Worm (Caenorhabditis elegans) whole organism, L3 larva: ENCODE data around the gene dsc-4.
A peak's percentile ranks its signal among the peaks of the same experiment; 100 is the strongest.

Source experiments
- R02D3.7 ChIP-seq: fragments of 150-350 bp; optimal IDR thresholded peaks from 2 replicates; lab custom pipeline; 2014; ENCODE audit warnings: missing biosample characterization, missing genetic modification characterization
- ZK546.5 ChIP-seq: sonication (generic microtip); optimal IDR thresholded peaks from 2 replicates; lab custom pipeline; 2017; ENCODE audit warnings: missing biosample characterization, missing genetic modification characterization
- ama-1 ChIP-seq: fragments of 150-350 bp; optimal IDR thresholded peaks from 2 replicates; lab custom pipeline; 2018
- ceh-28 ChIP-seq: fragments of 150-350 bp; optimal IDR thresholded peaks from 2 replicates; lab custom pipeline; 2014; ENCODE audit warnings: missing biosample characterization, missing genetic modification reagents, missing genetic modification characterization
- ceh-82 ChIP-seq: fragments of 150-350 bp; optimal IDR thresholded peaks from 2 replicates; lab custom pipeline; 2014; ENCODE audit warnings: missing biosample characterization, missing genetic modification characterization
- ceh-9 ChIP-seq: sonication (generic microtip); optimal IDR thresholded peaks from 2 replicates; lab custom pipeline; 2018; ENCODE audit warnings: missing biosample characterization, missing genetic modification characterization
- daf-12 ChIP-seq: fragments of 150-350 bp; optimal IDR thresholded peaks from 2 replicates; lab custom pipeline; 2014; ENCODE audit warnings: missing biosample characterization, missing genetic modification reagents, missing genetic modification characterization
- egl-5 ChIP-seq: fragments of 150-350 bp; optimal IDR thresholded peaks from 2 replicates; lab custom pipeline; 2017; ENCODE audit warnings: missing biosample characterization, missing genetic modification reagents, missing genetic modification characterization, inconsistent platforms
- elt-1 ChIP-seq: fragments of 150-350 bp; optimal IDR thresholded peaks from 2 replicates; lab custom pipeline; 2014; ENCODE audit warnings: missing biosample characterization, missing genetic modification characterization
- elt-2 ChIP-seq: sonication (generic microtip); optimal IDR thresholded peaks from 2 replicates; lab custom pipeline; 2016; ENCODE audit warnings: missing genetic modification reagents, mild to moderate bottlenecking, missing genetic modification characterization, missing compliant biosample characterization
- elt-3 ChIP-seq, 3 experiments: fragments of 150-350 bp in 1 of 3; sonication (generic microtip) in 2 of 3; optimal IDR thresholded peaks; 2 replicates in 2 of 3; 4 replicates in 1 of 3; lab custom pipeline; 2014 to 2017; ENCODE audit warnings: missing biosample characterization in 3 of 3, missing genetic modification characterization in 3 of 3
- eor-1 ChIP-seq, 2 experiments: fragments of 150-350 bp; optimal IDR thresholded peaks; 2 replicates each; lab custom pipeline; 2014 to 2018; ENCODE audit warnings: missing biosample characterization in 2 of 2, missing genetic modification characterization in 2 of 2
- fkh-10 ChIP-seq: sonication (generic microtip); optimal IDR thresholded peaks from 2 replicates; lab custom pipeline; 2017; ENCODE audit warnings: missing biosample characterization, missing genetic modification reagents, missing genetic modification characterization
- fkh-2 ChIP-seq: fragments of 150-350 bp; optimal IDR thresholded peaks from 2 replicates; lab custom pipeline; 2014; ENCODE audit warnings: missing biosample characterization, missing genetic modification reagents, missing genetic modification characterization
- fos-1 ChIP-seq: fragments of 150-350 bp; optimal IDR thresholded peaks from 2 replicates; lab custom pipeline; 2014; ENCODE audit warnings: missing biosample characterization, missing genetic modification characterization
- hmg-11 ChIP-seq: sonication (generic microtip); optimal IDR thresholded peaks from 2 replicates; lab custom pipeline; 2016; ENCODE audit warnings: missing genetic modification characterization, missing compliant biosample characterization
- jun-1 ChIP-seq: fragments of 150-350 bp; optimal IDR thresholded peaks from 2 replicates; lab custom pipeline; 2014; ENCODE audit warnings: missing biosample characterization, missing genetic modification reagents, missing genetic modification characterization
- lin-39 ChIP-seq: fragments of 150-350 bp; optimal IDR thresholded peaks from 2 replicates; lab custom pipeline; 2018; ENCODE audit warnings: missing biosample characterization, missing genetic modification reagents, missing genetic modification characterization
- mml-1 ChIP-seq: fragments of 150-350 bp; sonication (generic microtip); optimal IDR thresholded peaks from 3 replicates; lab custom pipeline; 2014; ENCODE audit warnings: missing biosample characterization, missing genetic modification characterization
- nhr-11 ChIP-seq: fragments of 150-350 bp; optimal IDR thresholded peaks from 2 replicates; lab custom pipeline; 2014; ENCODE audit warnings: missing biosample characterization, missing genetic modification characterization
- nhr-12 ChIP-seq: fragments of 150-350 bp; optimal IDR thresholded peaks from 2 replicates; lab custom pipeline; 2014; ENCODE audit warnings: missing biosample characterization, missing genetic modification characterization
- nhr-23 ChIP-seq: fragments of 150-350 bp; optimal IDR thresholded peaks from 2 replicates; lab custom pipeline; 2014; ENCODE audit warnings: missing biosample characterization, missing genetic modification reagents, missing genetic modification characterization
- nhr-237 ChIP-seq: fragments of 150-350 bp; optimal IDR thresholded peaks from 2 replicates; lab custom pipeline; 2014; ENCODE audit warnings: missing biosample characterization, missing genetic modification characterization
- nhr-25 ChIP-seq: sonication (generic microtip); optimal IDR thresholded peaks from 2 replicates; lab custom pipeline; 2017; ENCODE audit warnings: missing biosample characterization, missing genetic modification characterization
- nhr-43 ChIP-seq: sonication (generic microtip); optimal IDR thresholded peaks from 2 replicates; lab custom pipeline; 2016; ENCODE audit warnings: mild to moderate bottlenecking, missing genetic modification characterization, missing compliant biosample characterization; ENCODE audit not compliant: poor library complexity, severe bottlenecking
- nhr-67 ChIP-seq: fragments of 150-350 bp; optimal IDR thresholded peaks from 2 replicates; lab custom pipeline; 2014; ENCODE audit warnings: missing biosample characterization, missing genetic modification characterization
- nhr-77 ChIP-seq: fragments of 150-350 bp; optimal IDR thresholded peaks from 2 replicates; lab custom pipeline; 2014; ENCODE audit warnings: missing biosample characterization, missing genetic modification characterization
- pha-4 ChIP-seq: fragments of 150-350 bp; optimal IDR thresholded peaks from 2 replicates; lab custom pipeline; 2014; ENCODE audit warnings: missing biosample characterization, missing genetic modification reagents, missing genetic modification characterization
- pqm-1 ChIP-seq: fragments of 150-350 bp; optimal IDR thresholded peaks from 2 replicates; lab custom pipeline; 2017; ENCODE audit warnings: missing biosample characterization, missing genetic modification characterization, inconsistent platforms
- sea-2 ChIP-seq: fragments of 150-350 bp; sonication (generic microtip); optimal IDR thresholded peaks from 4 replicates; lab custom pipeline; 2014; ENCODE audit warnings: missing biosample characterization, missing genetic modification reagents, missing genetic modification characterization
- skn-1 ChIP-seq: fragments of 150-350 bp; optimal IDR thresholded peaks from 2 replicates; lab custom pipeline; 2014; ENCODE audit warnings: missing biosample characterization, missing genetic modification characterization
- unc-62 ChIP-seq: fragments of 150-350 bp; sonication (generic microtip); optimal IDR thresholded peaks from 4 replicates; lab custom pipeline; 2014; ENCODE audit warnings: missing biosample characterization, missing genetic modification reagents, missing genetic modification characterization
- ztf-11 ChIP-seq: fragments of 150-350 bp; optimal IDR thresholded peaks from 2 replicates; lab custom pipeline; 2014; ENCODE audit warnings: missing biosample characterization, missing genetic modification characterization

The dsc-4 gene

DNA sequence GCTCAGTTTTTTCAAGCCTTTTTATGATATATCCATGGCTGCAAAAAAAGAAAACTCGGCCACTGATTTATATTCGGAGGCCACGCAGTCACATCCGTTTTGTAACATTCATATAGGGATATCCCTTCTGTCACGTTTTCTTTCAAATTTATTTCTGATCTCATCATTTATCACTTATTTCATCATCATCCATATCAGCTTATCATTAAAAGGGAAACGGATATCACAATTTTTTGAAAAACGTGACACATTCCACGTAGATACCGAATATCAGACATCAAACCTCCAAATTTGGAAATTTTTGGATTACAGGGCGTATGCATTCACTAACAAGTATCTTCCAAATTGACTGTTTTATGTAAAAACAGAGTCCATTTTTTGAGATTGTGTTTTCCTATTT, 17.6 kb downstream of the dsc-4 start:
- TF ChIP-seq elt-1 (tag; lab: Kevin White, UChicago) (no peak), elt-3 (tag; optimal IDR thresholded peaks at IDR 0.05; lab: Kevin White, UChicago) (peak in 2 of 3 experiments; percentile 5 to 12), nhr-12 (tag; lab: Kevin White, UChicago) (no peak), ceh-9 (tag; lab: Kevin White, UChicago) (no peak), nhr-43 (tag; lab: Kevin White, UChicago) (peak; percentile 44), fkh-2 (tag; lab: Kevin White, UChicago) (no peak), nhr-23 (tag; lab: Kevin White, UChicago) (peak; percentile 21), egl-5 (tag; lab: Kevin White, UChicago) (no peak), pqm-1 (no peak), elt-2 (tag; lab: Kevin White, UChicago) (no peak), nhr-25 (tag; lab: Kevin White, UChicago) (peak; percentile 6)

- TF ChIP-seq mml-1 (tag; lab: Kevin White, UChicago) (no peak), ama-1 (lab: Kevin White, UChicago) (no peak), elt-1 (tag; lab: Kevin White, UChicago) (no peak), fos-1 (tag; lab: Kevin White, UChicago) (no peak)
Measured at ce11 chrIV:300307-300706, 20.0 kb downstream of the dsc-4 start.

ce11 chrIV:299190-299589, 21.2 kb downstream of the dsc-4 start:
- TF ChIP-seq ztf-11 (tag; lab: Kevin White, UChicago) (no peak), ceh-82 (tag; lab: Kevin White, UChicago) (no peak), daf-12 (tag; lab: Kevin White, UChicago) (no peak), ceh-28 (tag; lab: Kevin White, UChicago) (no peak), nhr-25 (tag; lab: Kevin White, UChicago) (no peak), jun-1 (tag; lab: Kevin White, UChicago) (no peak), nhr-11 (tag; lab: Kevin White, UChicago) (no peak), lin-39 (no peak), mml-1 (tag; lab: Kevin White, UChicago) (no peak), nhr-23 (tag; lab: Kevin White, UChicago) (no peak), ZK546.5 (tag; lab: Kevin White, UChicago) (no peak), eor-1 (tag; optimal IDR thresholded peaks at IDR 0.05; lab: Kevin White, UChicago) (no peak), nhr-237 (tag; lab: Kevin White, UChicago) (no peak), fkh-10 (GFP tag; lab: Kevin White, UChicago) (no peak)

- no peak for TF ChIP-seq ztf-11 (tag; lab: Kevin White, UChicago)
- TF ChIP-seq nhr-77 (tag; lab: Kevin White, UChicago), result no peak
- TF ChIP-seq mml-1 (tag; lab: Kevin White, UChicago), result no peak
- TF ChIP-seq sea-2 (GFP tag; lab: Kevin White, UChicago), result no peak
- no peak for TF ChIP-seq egl-5 (tag; lab: Kevin White, UChicago)
- TF ChIP-seq unc-62, result no peak
- TF ChIP-seq elt-2 (tag; lab: Kevin White, UChicago), result no peak
- no peak for TF ChIP-seq R02D3.7 (tag; lab: Kevin White, UChicago)
- no peak for TF ChIP-seq nhr-237 (tag; lab: Kevin White, UChicago)
Measured at ce11 chrIV:298204-298603, 22.1 kb downstream of the dsc-4 start, which contains the start of gene pnp-1. pnp-1 (minus strand) TSS chrIV:298304.

ce11 chrIV:296849-297248, 23.5 kb downstream of the dsc-4 start:
- TF ChIP-seq nhr-23 (tag; lab: Kevin White, UChicago), result no peak
- TF ChIP-seq skn-1 (tag; lab: Kevin White, UChicago), result peak; percentile 47
- no peak for TF ChIP-seq ceh-82 (tag; lab: Kevin White, UChicago)
- TF ChIP-seq hmg-11 (tag; lab: Kevin White, UChicago), result no peak
- TF ChIP-seq nhr-67, result no peak
- TF ChIP-seq lin-39, result no peak
- TF ChIP-seq pqm-1, result peak; percentile 91
- peak; percentile 95 for TF ChIP-seq elt-2 (tag; lab: Kevin White, UChicago)
- TF ChIP-seq jun-1 (tag; lab: Kevin White, UChicago), result peak; percentile 67
- no peak for TF ChIP-seq ceh-28 (tag; lab: Kevin White, UChicago)
- TF ChIP-seq pha-4 (tag; lab: Kevin White, UChicago), result peak; percentile 21
- TF ChIP-seq fkh-2 (tag; lab: Kevin White, UChicago), result no peak
